Fruit fly (Drosophila melanogaster) whole organism: Measurements from ENCODE around the gene CG6770.

ENCODE experiments used
- pan ChIP-seq: fragments of >200 bp; optimal IDR thresholded peaks from 2 replicates; lab custom pipeline; 2017
- psq ChIP-seq: fragments of >200 bp; optimal IDR thresholded peaks from 2 replicates; lab custom pipeline; 2017

DNA sequence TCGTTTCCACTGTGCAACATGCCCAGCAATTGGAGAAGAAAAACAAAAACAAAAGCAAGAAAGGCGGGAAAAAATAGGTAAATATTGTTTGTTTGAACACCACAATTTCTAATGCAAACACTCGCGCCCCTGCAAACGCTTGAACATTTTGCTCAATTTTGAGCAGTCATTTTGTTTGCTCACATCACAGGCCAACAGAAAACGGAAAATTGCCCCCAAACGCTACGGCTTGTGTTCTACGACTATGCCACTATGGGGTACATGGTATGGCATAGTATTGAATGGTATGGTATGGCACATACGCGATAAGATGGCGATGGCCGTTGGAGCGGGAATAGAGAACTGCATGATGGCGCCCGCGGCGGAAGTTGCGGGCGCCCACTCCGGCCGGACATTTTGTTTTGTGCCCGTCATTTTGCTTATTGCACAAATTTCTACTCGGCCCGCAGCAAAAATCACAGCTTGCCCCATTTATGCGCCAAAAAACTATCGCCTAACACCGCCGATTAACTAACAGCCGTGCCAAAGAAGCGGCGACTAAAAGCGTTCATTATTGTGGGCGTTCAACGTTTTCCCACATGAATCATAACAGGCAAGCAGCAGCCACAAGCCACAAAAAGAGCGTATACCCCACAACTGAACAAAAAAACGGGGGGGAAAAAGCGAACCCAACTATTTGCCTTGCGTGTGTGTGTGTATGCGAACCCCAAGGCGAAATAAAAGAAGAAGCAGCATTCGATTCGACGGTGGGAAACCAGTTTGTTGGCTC lies 41.5 kb downstream of the CG6770 start:
- TF ChIP-seq pan (lab: Kevin White, UChicago) (no peak), psq (lab: Kevin White, UChicago) (no peak)
